Worm (Caenorhabditis elegans): ENCODE data around the gene C46C2.3.

The C46C2.3 gene

ce11 chrIV:9198136-9198535 lies 26.8 kb upstream of the C46C2.3 start (continued):
- TF ChIP-seq F39B2.1 (GFP tag; IDR thresholded peaks at IDR 0.05), result no peak
- TF ChIP-seq egrh-3 (GFP tag; IDR thresholded peaks at IDR 0.05), result no peak
- no peak for TF ChIP-seq ets-4 (GFP tag; optimal IDR thresholded peaks at IDR 0.05)
- no peak for TF ChIP-seq tbx-9 (tag; optimal IDR thresholded peaks at IDR 0.05; ENCODE audit: borderline replicate concordance)
- TF ChIP-seq ztf-18 (tag; optimal IDR thresholded peaks at IDR 0.05), result no peak
- no peak for TF ChIP-seq efl-1 (GFP tag; optimal IDR thresholded peaks at IDR 0.05)
- TF ChIP-seq lin-35 (GFP tag; optimal IDR thresholded peaks at IDR 0.05), result no peak
- TF ChIP-seq die-1 (tag; optimal IDR thresholded peaks at IDR 0.05), result no peak
- TF ChIP-seq lin-40 (tag; optimal IDR thresholded peaks at IDR 0.05), result peak; percentile 60
- no peak for TF ChIP-seq sdz-38 (tag; optimal IDR thresholded peaks at IDR 0.05)
- TF ChIP-seq lir-1 (GFP tag; conservative IDR thresholded peaks at IDR 0.05), result peak; percentile 60; the same call in 1 of the 2 replicates
- no peak for TF ChIP-seq mel-28 (tag; optimal IDR thresholded peaks at IDR 0.05; ENCODE audit: borderline replicate concordance)
- no peak for TF ChIP-seq ccch-3 (GFP tag; optimal IDR thresholded peaks at IDR 0.05)
- no peak; the same call in 1 of the 2 replicates for TF ChIP-seq hmg-1.2 (GFP tag; IDR thresholded peaks at IDR 0.05)
- no peak for TF ChIP-seq hlh-12 (tag; optimal IDR thresholded peaks at IDR 0.05)
- TF ChIP-seq lsl-1 (GFP tag; optimal IDR thresholded peaks at IDR 0.05), result no peak
- TF ChIP-seq nhr-179 (tag; optimal IDR thresholded peaks at IDR 0.05), result no peak
- TF ChIP-seq F33H1.4 (GFP tag; IDR thresholded peaks at IDR 0.05), result no peak
- TF ChIP-seq ztf-26 (tag; optimal IDR thresholded peaks at IDR 0.05), result peak; percentile 64
- no peak for TF ChIP-seq nfya-1 (tag; optimal IDR thresholded peaks at IDR 0.05; ENCODE audit: borderline replicate concordance, insufficient read depth)
- TF ChIP-seq nhr-90 (tag; optimal IDR thresholded peaks at IDR 0.05), result peak; percentile 18
- TF ChIP-seq attf-3 (GFP tag; conservative IDR thresholded peaks at IDR 0.05), result no peak
- TF ChIP-seq ceh-27 (GFP tag; optimal IDR thresholded peaks at IDR 0.05), result peak; percentile 30
- 0 out of 2 replicates have a peak, but pooled peaks have one; percentile 42 for TF ChIP-seq lin-26 (GFP tag; IDR thresholded peaks at IDR 0.05)
- no peak for TF ChIP-seq ztf-22 (GFP tag; optimal IDR thresholded peaks at IDR 0.05)
- TF ChIP-seq let-526 (GFP tag; IDR thresholded peaks at IDR 0.05), result peak; percentile 78; the same call in 1 of the 2 replicates
- TF ChIP-seq ztf-25 (GFP tag; IDR thresholded peaks at IDR 0.05), result 0 out of 2 replicates have a peak, but pooled peaks have one; percentile 24
- 0 out of 2 replicates have a peak, but pooled peaks have one; percentile 22 for TF ChIP-seq pbrm-1 (GFP tag; IDR thresholded peaks at IDR 0.05)
- TF ChIP-seq F55B11.4 (tag; optimal IDR thresholded peaks at IDR 0.05; ENCODE audit: borderline replicate concordance, insufficient read depth), result no peak
- peak; percentile 17 for TF ChIP-seq madf-10 (tag; optimal IDR thresholded peaks at IDR 0.05)
- TF ChIP-seq ceh-40 (GFP tag; IDR thresholded peaks at IDR 0.05), result no peak
- TF ChIP-seq repo-1 (tag; optimal IDR thresholded peaks at IDR 0.05), result no peak
- TF ChIP-seq aptf-2 (GFP tag; conservative IDR thresholded peaks at IDR 0.05), result no peak
- no peak for TF ChIP-seq egl-18 (GFP tag; IDR thresholded peaks at IDR 0.05)
- TF ChIP-seq hlh-26 (GFP tag; conservative IDR thresholded peaks at IDR 0.05), result no peak

- no peak for TF ChIP-seq bed-1 (GFP tag; IDR thresholded peaks at IDR 0.05)
- 0 out of 2 replicates have a peak, but pooled peaks have one; percentile 48 for TF ChIP-seq madf-3 (GFP tag; IDR thresholded peaks at IDR 0.05)
- no peak for TF ChIP-seq somi-1 (GFP tag; optimal IDR thresholded peaks at IDR 0.05)
- TF ChIP-seq cebp-1 (GFP tag; IDR thresholded peaks at IDR 0.05), result no peak
- TF ChIP-seq cebp-1 (tag; optimal IDR thresholded peaks at IDR 0.05), result peak; percentile 58
- TF ChIP-seq madf-8 (GFP tag; conservative IDR thresholded peaks at IDR 0.05), result no peak
- TF ChIP-seq nhr-80 (tag; optimal IDR thresholded peaks at IDR 0.05), result peak; percentile 14
These were observed 25.6 kb upstream of the C46C2.3 start for ce11 chrIV:9199148-9199938.

All from whole organism, young adult.